Worm (Caenorhabditis elegans) whole organism, young adult: ENCODE measurements around the gene C25A6.1.

Experiments used
- B0019.2 ChIP-seq: fragments of 200-800 bp; sonication (Bioruptor generic); conservative IDR thresholded peaks from 2 replicates; pipeline ENCODE4 v1.3.6; 2022; ENCODE audit warnings: missing genetic modification reagents, missing genetic modification characterization, missing compliant biosample characterization
- attf-6 ChIP-seq: fragments of 200-800 bp; sonication (Bioruptor generic); IDR thresholded peaks from 2 replicates; pipeline ENCODE4 v1.3.6; 2022; ENCODE audit warnings: missing genetic modification reagents, missing genetic modification characterization, missing compliant biosample characterization
- ccch-3 ChIP-seq: fragments of 200-800 bp; sonication (Bioruptor generic); optimal IDR thresholded peaks from 2 replicates; lab custom pipeline; 2018; ENCODE audit warnings: mild to moderate bottlenecking, missing genetic modification characterization, missing compliant biosample characterization
- cebp-1 ChIP-seq, 2 experiments: fragments of 200-800 bp in 1 of 2; sonication (Bioruptor generic) in 1 of 2; sonication (generic microtip) in 1 of 2; IDR thresholded peaks in 1 of 2; optimal IDR thresholded peaks in 1 of 2; 2 replicates each; pipeline versions ENCODE4 v1.3.6 to Lab custom; 2017 to 2022; ENCODE audit warnings: missing compliant biosample characterization in 2 of 2, missing genetic modification characterization in 2 of 2, mild to moderate bottlenecking in 1 of 2, missing genetic modification reagents in 1 of 2, moderate library complexity in 1 of 2
- him-1 ChIP-seq: sonication (generic microtip); optimal IDR thresholded peaks from 2 replicates; lab custom pipeline; 2016; ENCODE audit warnings: missing genotype, missing genetic modification reagents, missing genetic modification characterization, missing compliant biosample characterization
- sea-2 ChIP-seq: fragments of 200-800 bp; sonication (Bioruptor generic); IDR thresholded peaks from 2 replicates; pipeline ENCODE4 v1.3.6; 2022; ENCODE audit warnings: missing genetic modification characterization, missing compliant biosample characterization
- ztf-6 ChIP-seq: fragments of 200-800 bp; sonication (Bioruptor generic); IDR thresholded peaks from 2 replicates; pipeline ENCODE4 v1.3.6; 2022; ENCODE audit warnings: missing genetic modification reagents, missing genetic modification characterization, missing compliant biosample characterization

DNA sequence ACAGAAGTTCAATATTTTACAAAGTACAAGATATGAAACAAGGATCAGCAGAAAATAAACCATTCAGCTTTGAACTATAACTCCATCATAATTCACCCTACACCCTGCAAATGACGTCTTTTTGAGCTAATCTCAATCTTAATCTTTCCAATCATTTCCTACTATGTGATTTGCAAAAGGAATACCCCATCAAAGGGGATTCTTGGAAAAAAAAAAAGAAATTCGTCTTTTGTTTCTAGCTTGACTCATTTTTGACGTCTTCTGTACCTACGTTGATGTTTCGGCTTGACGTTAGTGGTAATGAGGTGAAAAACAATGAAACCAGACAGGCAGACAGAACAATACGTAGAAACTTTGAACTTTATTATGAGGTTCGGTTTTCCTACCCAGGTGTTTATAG lies 46.1 kb upstream of the C25A6.1 start:
- no peak for TF ChIP-seq sea-2
- TF ChIP-seq cebp-1 (GFP tag; IDR thresholded peaks at IDR 0.05; lab: Robert Waterston, UW), result no peak
- TF ChIP-seq cebp-1 (tag; optimal IDR thresholded peaks at IDR 0.05; lab: Kevin White, UChicago), result no peak
- TF ChIP-seq ztf-6 (GFP tag; lab: Robert Waterston, UW), result no peak
- TF ChIP-seq him-1 (tag; lab: Kevin White, UChicago), result no peak
- no peak for TF ChIP-seq attf-6 (GFP tag; lab: Robert Waterston, UW)
- no peak for TF ChIP-seq ccch-3 (GFP tag; lab: Kevin White, UChicago)
- no peak for TF ChIP-seq B0019.2 (GFP tag; lab: Robert Waterston, UW)
